Worm (Caenorhabditis elegans) whole organism, midembryonic: ENCODE measurements around the gene F53A2.9.

Experiments
- T22C8.4 ChIP-seq: fragments of 200-800 bp; sonication (Bioruptor generic); IDR thresholded peaks from 2 replicates; pipeline ENCODE4 v1.3.6; 2022; ENCODE audit warnings: missing genetic modification characterization, missing compliant biosample characterization
- cog-1 ChIP-seq: sonication (generic microtip); optimal IDR thresholded peaks from 2 replicates; lab custom pipeline; 2016; ENCODE audit warnings: missing genetic modification characterization, missing compliant biosample characterization
- flt-1 ChIP-seq: fragments of 200-800 bp; sonication (Bioruptor generic); IDR thresholded peaks from 2 replicates; pipeline ENCODE4 v1.3.6; 2022; ENCODE audit warnings: missing genetic modification characterization, missing compliant biosample characterization
- klf-2 ChIP-seq: fragments of 200-800 bp; sonication (Bioruptor generic); conservative IDR thresholded peaks from 2 replicates; pipeline ENCODE4 v1.3.6; 2022; ENCODE audit warnings: missing genetic modification reagents, missing genetic modification characterization, missing compliant biosample characterization
- med-1 ChIP-seq: sonication (generic microtip); optimal IDR thresholded peaks from 2 replicates; lab custom pipeline; 2017; ENCODE audit warnings: missing genetic modification characterization, mild to moderate bottlenecking, missing compliant biosample characterization, antibody characterized with exemption, missing genetic modification reagents; ENCODE audit not compliant: insufficient read depth
- ref-1 ChIP-seq: fragments of 200-800 bp; sonication (Bioruptor generic); conservative IDR thresholded peaks from 2 replicates; pipeline ENCODE4 v1.3.6; 2022; ENCODE audit warnings: missing genetic modification reagents, missing genetic modification characterization, missing compliant biosample characterization
- tab-1 ChIP-seq: fragments of 200-800 bp; sonication (Bioruptor generic); IDR thresholded peaks from 2 replicates; pipeline ENCODE4 v1.3.6; 2022; ENCODE audit warnings: missing genetic modification characterization, missing compliant biosample characterization
- ztf-23 ChIP-seq: fragments of 200-800 bp; sonication (Bioruptor generic); IDR thresholded peaks from 2 replicates; pipeline ENCODE4 v1.3.6; 2022; ENCODE audit warnings: missing genetic modification reagents, missing genetic modification characterization, missing compliant biosample characterization
- ztf-29 ChIP-seq: fragments of 200-800 bp; sonication (Bioruptor generic); IDR thresholded peaks from 2 replicates; pipeline ENCODE4 v1.3.6; 2022; ENCODE audit warnings: missing genetic modification reagents, missing genetic modification characterization, missing compliant biosample characterization

- no peak for TF ChIP-seq ztf-23 (GFP tag; lab: Robert Waterston, UW)
- no peak for TF ChIP-seq flt-1 (GFP tag; lab: Robert Waterston, UW)
- no peak for TF ChIP-seq cog-1 (tag; lab: Kevin White, UChicago)
- no peak for TF ChIP-seq ztf-29 (GFP tag; lab: Robert Waterston, UW)
- TF ChIP-seq med-1 (GFP tag; lab: Kevin White, UChicago), result no peak
- TF ChIP-seq T22C8.4 (GFP tag; lab: Robert Waterston, UW), result no peak
- TF ChIP-seq tab-1, result no peak
- TF ChIP-seq ref-1, result no peak
- TF ChIP-seq klf-2 (GFP tag; lab: Robert Waterston, UW), result no peak
Observed at ce11 chrIII:13347782-13348327, 11.3 kb downstream of the F53A2.9 start.
